Fruit fly (Drosophila melanogaster) whole organism, wandering third instar larva: ENCODE data around the gene CG33061.

Experiments
- CrebA ChIP-seq: fragments of 200-800 bp; sonication (Bioruptor generic); optimal IDR thresholded peaks from 2 replicates; lab custom pipeline; 2016; ENCODE audit warnings: missing biosample characterization, mild to moderate bottlenecking, missing genetic modification characterization, borderline replicate concordance
- Dfd ChIP-seq: fragments of >200 bp; optimal IDR thresholded peaks from 2 replicates; lab custom pipeline; 2017; ENCODE audit warnings: missing biosample characterization, missing genetic modification characterization
- Hr78 ChIP-seq: fragments of >200 bp; optimal IDR thresholded peaks from 2 replicates; lab custom pipeline; 2017; ENCODE audit warnings: missing biosample characterization, missing genetic modification characterization
- Mio ChIP-seq: sonication (Bioruptor generic); optimal IDR thresholded peaks from 2 replicates; lab custom pipeline; 2016; ENCODE audit warnings: missing biosample characterization, missing genetic modification characterization
- OdsH ChIP-seq: fragments of 200-800 bp; sonication (Bioruptor generic); optimal IDR thresholded peaks from 2 replicates; lab custom pipeline; 2016; ENCODE audit warnings: missing biosample characterization, mild to moderate bottlenecking, missing genetic modification characterization
- Sp1 ChIP-seq: fragments of 200-800 bp; sonication (Bioruptor generic); optimal IDR thresholded peaks from 3 replicates; lab custom pipeline; 2019; ENCODE audit warnings: missing biosample characterization, mild to moderate bottlenecking, missing genetic modification characterization, moderate library complexity
- Vsx2 ChIP-seq: fragments of 200-300, 225-300 bp; sonication (Bioruptor generic); optimal IDR thresholded peaks from 2 replicates; lab custom pipeline; 2018; ENCODE audit warnings: missing biosample characterization, missing genetic modification characterization; ENCODE audit not compliant: partially characterized antibody
- rgr ChIP-seq: fragments of 200-800 bp; sonication (Bioruptor generic); optimal IDR thresholded peaks from 3 replicates; lab custom pipeline; 2016; ENCODE audit warnings: missing biosample characterization, mild to moderate bottlenecking, missing genetic modification characterization
- sage ChIP-seq: fragments of 200-800 bp; sonication (Bioruptor generic); optimal IDR thresholded peaks from 2 replicates; lab custom pipeline; 2016; ENCODE audit warnings: missing biosample characterization, mild to moderate bottlenecking, missing genetic modification characterization
- tai ChIP-seq: sonication (Bioruptor generic); optimal IDR thresholded peaks from 2 replicates; lab custom pipeline; 2016; ENCODE audit warnings: missing biosample characterization, missing genetic modification characterization
- usp ChIP-seq: fragments of >200 bp; optimal IDR thresholded peaks from 2 replicates; lab custom pipeline; 2017; ENCODE audit warnings: missing biosample characterization, missing genetic modification characterization

- TF ChIP-seq Hr78, result no peak
- no peak for TF ChIP-seq Vsx2 (GFP tag; lab: Kevin White, UChicago)
- TF ChIP-seq rgr, result no peak
- TF ChIP-seq OdsH (GFP tag; lab: Kevin White, UChicago), result no peak
- no peak for TF ChIP-seq Sp1 (GFP tag; lab: Kevin White, UChicago)
- TF ChIP-seq CrebA (GFP tag; lab: Kevin White, UChicago), result no peak
- TF ChIP-seq Dfd, result no peak
- no peak for TF ChIP-seq usp (GFP tag; lab: Kevin White, UChicago)
- no peak for TF ChIP-seq tai (GFP tag; lab: Kevin White, UChicago)
- no peak for TF ChIP-seq sage
- TF ChIP-seq Mio (GFP tag; lab: Kevin White, UChicago), result no peak
Measured at dm6 chr3L:16283821-16284220, 45.8 kb upstream of the CG33061 start, which contains the start of gene CG13048.
